Fruit fly (Drosophila melanogaster) whole organism, wandering third instar larva: ENCODE results near the gene CG31769.

Source experiments
- Abd-B ChIP-seq: fragments of >200 bp; optimal IDR thresholded peaks from 2 replicates; lab custom pipeline; 2017; ENCODE audit warnings: missing biosample characterization, missing genetic modification characterization
- CG32264 ChIP-seq: fragments of 200-800 bp; sonication (Bioruptor generic); optimal IDR thresholded peaks from 2 replicates; lab custom pipeline; 2016; ENCODE audit warnings: missing biosample characterization, missing genetic modification characterization
- CrebA ChIP-seq: fragments of 200-800 bp; sonication (Bioruptor generic); optimal IDR thresholded peaks from 2 replicates; lab custom pipeline; 2016; ENCODE audit warnings: missing biosample characterization, mild to moderate bottlenecking, missing genetic modification characterization, borderline replicate concordance
- Dfd ChIP-seq: fragments of >200 bp; optimal IDR thresholded peaks from 2 replicates; lab custom pipeline; 2017; ENCODE audit warnings: missing biosample characterization, missing genetic modification characterization
- Dif ChIP-seq: fragments of 200-275, 200-300 bp; sonication (Bioruptor generic); optimal IDR thresholded peaks from 2 replicates; lab custom pipeline; 2018; ENCODE audit warnings: missing biosample characterization, missing genetic modification characterization; ENCODE audit not compliant: partially characterized antibody
- GATAd ChIP-seq: sonication (Bioruptor generic); optimal IDR thresholded peaks from 2 replicates; lab custom pipeline; 2016; ENCODE audit warnings: missing biosample characterization, missing genetic modification characterization
- HLH106 ChIP-seq: fragments of 200-800 bp; optimal IDR thresholded peaks from 3 replicates; lab custom pipeline; 2019; ENCODE audit warnings: missing biosample characterization, mild to moderate bottlenecking, missing genetic modification characterization, moderate library complexity
- Hnf4 ChIP-seq: fragments of 200-800 bp; sonication (Bioruptor generic); optimal IDR thresholded peaks from 2 replicates; lab custom pipeline; 2016; ENCODE audit warnings: missing biosample characterization, mild to moderate bottlenecking, missing genetic modification characterization
- Hr78 ChIP-seq: fragments of >200 bp; optimal IDR thresholded peaks from 2 replicates; lab custom pipeline; 2017; ENCODE audit warnings: missing biosample characterization, missing genetic modification characterization
- Hr83 ChIP-seq: fragments of 200-300 bp; sonication (Bioruptor generic); optimal IDR thresholded peaks from 2 replicates; lab custom pipeline; 2016; ENCODE audit warnings: missing biosample characterization, mild to moderate bottlenecking, missing genetic modification characterization, moderate library complexity; ENCODE audit not compliant: poor library complexity, severe bottlenecking
- Jra ChIP-seq: sonication (Bioruptor generic); optimal IDR thresholded peaks from 2 replicates; lab custom pipeline; 2016; ENCODE audit warnings: missing biosample characterization, missing genetic modification characterization
- Mio ChIP-seq: sonication (Bioruptor generic); optimal IDR thresholded peaks from 2 replicates; lab custom pipeline; 2016; ENCODE audit warnings: missing biosample characterization, missing genetic modification characterization
- Myc ChIP-seq: fragments of >200 bp; optimal IDR thresholded peaks from 2 replicates; lab custom pipeline; 2017
- N ChIP-seq: fragments of >200 bp; optimal IDR thresholded peaks from 2 replicates; lab custom pipeline; 2018; ENCODE audit warnings: missing biosample characterization, missing external identifiers, missing genetic modification characterization
- OdsH ChIP-seq: fragments of 200-800 bp; sonication (Bioruptor generic); optimal IDR thresholded peaks from 2 replicates; lab custom pipeline; 2016; ENCODE audit warnings: missing biosample characterization, mild to moderate bottlenecking, missing genetic modification characterization
- Sp1 ChIP-seq: fragments of 200-800 bp; sonication (Bioruptor generic); optimal IDR thresholded peaks from 3 replicates; lab custom pipeline; 2019; ENCODE audit warnings: missing biosample characterization, mild to moderate bottlenecking, missing genetic modification characterization, moderate library complexity
- Vsx2 ChIP-seq: fragments of 200-300, 225-300 bp; sonication (Bioruptor generic); optimal IDR thresholded peaks from 2 replicates; lab custom pipeline; 2018; ENCODE audit warnings: missing biosample characterization, missing genetic modification characterization; ENCODE audit not compliant: partially characterized antibody
- br ChIP-seq: fragments of 200-800 bp; sonication (Bioruptor generic); optimal IDR thresholded peaks from 2 replicates; lab custom pipeline; 2016; ENCODE audit warnings: missing biosample characterization, missing genetic modification characterization
- brk ChIP-seq: fragments of 200-800 bp; sonication (Bioruptor generic); optimal IDR thresholded peaks from 2 replicates; lab custom pipeline; 2016; ENCODE audit warnings: missing biosample characterization, mild to moderate bottlenecking, missing genetic modification characterization
- dl ChIP-seq, 2 experiments: fragments of 175-275, 200-275 bp in 1 of 2; fragments of 200-275 bp in 1 of 2; sonication (Bioruptor generic); optimal IDR thresholded peaks; lab custom pipeline; 2018; ENCODE audit warnings: mild to moderate bottlenecking in 2 of 2, missing biosample characterization in 2 of 2, missing genetic modification characterization in 2 of 2, moderate library complexity in 2 of 2; ENCODE audit not compliant: partially characterized antibody in 2 of 2, insufficient read depth in 1 of 2
- dmrt93B ChIP-seq: fragments of 200-800 bp; sonication (Bioruptor generic); optimal IDR thresholded peaks from 2 replicates; lab custom pipeline; 2018; ENCODE audit warnings: missing biosample characterization, mild to moderate bottlenecking, missing genetic modification characterization
- dsf ChIP-seq: sonication (Bioruptor generic); optimal IDR thresholded peaks from 2 replicates; lab custom pipeline; 2016; ENCODE audit warnings: missing biosample characterization, missing genetic modification characterization, borderline replicate concordance
- ey ChIP-seq: fragments of 200-800 bp; sonication (Bioruptor generic); optimal IDR thresholded peaks from 2 replicates; lab custom pipeline; 2016; ENCODE audit warnings: missing biosample characterization, missing genetic modification characterization
- foxo ChIP-seq, 2 experiments: fragments of 200-800 bp; sonication (Bioruptor generic); optimal IDR thresholded peaks; 2 replicates in 1 of 2; 3 replicates in 1 of 2; lab custom pipeline; 2016 to 2017; ENCODE audit warnings: missing biosample characterization in 2 of 2, missing genetic modification characterization in 2 of 2
- fru ChIP-seq: fragments of 200-800 bp; sonication (Bioruptor generic); optimal IDR thresholded peaks from 3 replicates; lab custom pipeline; 2016; ENCODE audit warnings: missing biosample characterization, mild to moderate bottlenecking, missing genetic modification characterization
- h ChIP-seq: fragments of 200-800 bp; sonication (Bioruptor generic); optimal IDR thresholded peaks from 3 replicates; lab custom pipeline; 2016; ENCODE audit warnings: missing biosample characterization, mild to moderate bottlenecking, missing genetic modification characterization
- lola ChIP-seq: fragments of >200 bp; optimal IDR thresholded peaks from 2 replicates; lab custom pipeline; 2017; ENCODE audit warnings: missing biosample characterization, missing genetic modification characterization
- pan ChIP-seq: fragments of >200 bp; optimal IDR thresholded peaks from 2 replicates; lab custom pipeline; 2017
- psq ChIP-seq: fragments of 200-800 bp; sonication (Bioruptor generic); optimal IDR thresholded peaks from 3 replicates; lab custom pipeline; 2017; ENCODE audit warnings: missing biosample characterization, mild to moderate bottlenecking, missing genetic modification characterization, moderate library complexity
- rgr ChIP-seq: fragments of 200-800 bp; sonication (Bioruptor generic); optimal IDR thresholded peaks from 3 replicates; lab custom pipeline; 2016; ENCODE audit warnings: missing biosample characterization, mild to moderate bottlenecking, missing genetic modification characterization
- tai ChIP-seq: sonication (Bioruptor generic); optimal IDR thresholded peaks from 2 replicates; lab custom pipeline; 2016; ENCODE audit warnings: missing biosample characterization, missing genetic modification characterization
- woc ChIP-seq: sonication (Bioruptor generic); optimal IDR thresholded peaks from 2 replicates; lab custom pipeline; 2016; ENCODE audit warnings: missing biosample characterization, mild to moderate bottlenecking, missing genetic modification characterization

CG31769 gene

DNA sequence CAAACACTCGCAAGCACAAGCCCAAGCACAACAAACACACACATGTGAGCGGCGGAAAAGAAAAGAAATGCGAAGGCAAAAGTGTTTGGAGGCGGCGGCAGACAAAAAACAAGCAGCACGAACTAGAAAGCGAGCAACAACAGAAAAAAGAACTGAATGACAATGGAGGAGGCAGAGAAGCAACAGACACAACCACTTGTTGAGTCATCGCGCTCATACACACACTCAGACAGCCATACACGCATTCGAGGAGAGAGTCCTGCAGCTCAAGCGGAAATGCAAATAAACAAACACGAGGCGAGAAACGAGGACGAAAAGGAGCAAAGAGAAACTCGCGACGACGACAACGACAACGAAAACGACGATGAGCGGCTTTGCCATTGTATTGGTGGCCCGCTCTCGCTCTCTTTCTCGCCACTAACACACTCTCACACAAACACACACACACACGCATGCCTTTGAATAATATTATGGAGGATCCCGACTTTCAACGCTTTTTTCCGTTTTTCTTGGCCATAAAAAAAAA lies 5.5 kb upstream of the CG31769 start:
- TF ChIP-seq Sp1 (GFP tag; lab: Kevin White, UChicago): no peak
- TF ChIP-seq, all 38 proteins: peak for 0

DNA sequence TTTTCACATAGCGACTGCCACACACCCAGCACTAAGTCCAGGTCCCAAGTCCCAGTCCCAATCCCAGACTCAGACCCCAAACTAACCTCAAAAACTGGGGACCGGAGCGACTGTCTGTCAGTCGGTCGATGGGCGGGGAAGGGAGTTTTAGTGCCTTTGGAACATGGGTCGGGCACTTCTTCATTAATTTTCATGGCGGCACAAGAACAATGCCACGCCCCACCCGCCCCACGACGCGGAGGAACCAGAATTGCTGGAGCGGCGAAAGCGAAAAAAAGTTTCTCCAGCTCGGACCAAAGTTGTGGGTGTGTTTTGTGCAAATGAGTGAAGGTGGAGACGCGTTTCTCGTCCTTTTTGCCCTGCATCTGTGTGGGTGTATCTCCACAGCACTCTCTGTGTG lies 2.7 kb upstream of the CG31769 start:
- TF ChIP-seq Sp1 (GFP tag; lab: Kevin White, UChicago) (no peak), br (GFP tag; lab: Kevin White, UChicago) (no peak), lola (no peak), Dfd (no peak), Hr83 (GFP tag; lab: Kevin White, UChicago) (no peak), rgr (no peak), Abd-B (GFP tag; lab: Kevin White, UChicago) (no peak), OdsH (GFP tag; lab: Kevin White, UChicago) (no peak), N (GFP tag; lab: Kevin White, UChicago) (no peak), brk (GFP tag; lab: Kevin White, UChicago) (no peak), psq (GFP tag; lab: Kevin White, UChicago) (no peak), fru (no peak), ey (no peak), Dif (no peak), HLH106 (tag; lab: Kevin White, UChicago) (no peak)

DNA sequence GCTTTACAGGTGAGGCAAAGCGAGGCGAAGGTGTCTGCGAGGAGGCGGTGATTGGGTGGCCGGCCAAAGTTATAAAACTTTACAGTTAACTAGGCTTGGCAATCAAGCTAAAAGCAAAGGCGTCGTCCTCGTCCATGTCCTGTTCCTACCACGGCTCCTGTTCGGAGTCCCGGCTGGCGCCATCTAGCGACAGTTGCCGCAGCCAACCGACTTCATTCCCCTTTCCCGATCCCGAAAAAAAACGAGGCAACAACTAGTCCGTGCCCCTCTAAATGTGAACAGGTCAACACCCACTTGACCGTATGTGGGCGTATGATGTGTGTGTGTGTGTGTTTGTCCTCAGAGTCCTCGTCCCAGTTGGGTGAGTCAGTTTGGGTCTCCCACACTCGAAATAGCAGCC lies 1.7 kb upstream of the CG31769 start:
- TF ChIP-seq pan (lab: Kevin White, UChicago) (no peak), dmrt93B (GFP tag; lab: Kevin White, UChicago) (no peak)

DNA sequence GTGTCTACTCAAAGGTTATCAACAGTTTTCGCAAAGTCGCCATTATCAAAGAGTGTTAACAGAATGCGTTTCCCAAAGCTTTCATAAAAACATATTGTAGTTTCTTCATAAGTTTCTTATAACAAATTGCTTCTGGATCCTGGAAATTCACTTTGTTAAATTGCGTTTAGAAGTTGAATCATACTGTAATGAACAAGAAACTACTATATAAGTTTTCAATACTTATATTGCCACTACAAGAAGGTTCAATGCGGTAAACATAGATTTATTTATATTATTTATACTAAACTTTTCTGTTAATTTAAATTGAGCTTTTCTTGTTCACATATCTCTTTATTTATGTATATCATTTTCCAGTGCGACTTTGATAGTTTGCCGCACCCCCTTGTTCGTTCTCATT lies 1.2 kb downstream of the CG31769 start, which contains the start of gene CG15293:
Gene CG15293, minus strand, starts transcription at position 101 of the 400 bp plus-strand sequence.
- TF ChIP-seq Dif: no peak
- no peak for TF ChIP-seq Abd-B (GFP tag; lab: Kevin White, UChicago)
- TF ChIP-seq CrebA (GFP tag; lab: Kevin White, UChicago): no peak

DNA sequence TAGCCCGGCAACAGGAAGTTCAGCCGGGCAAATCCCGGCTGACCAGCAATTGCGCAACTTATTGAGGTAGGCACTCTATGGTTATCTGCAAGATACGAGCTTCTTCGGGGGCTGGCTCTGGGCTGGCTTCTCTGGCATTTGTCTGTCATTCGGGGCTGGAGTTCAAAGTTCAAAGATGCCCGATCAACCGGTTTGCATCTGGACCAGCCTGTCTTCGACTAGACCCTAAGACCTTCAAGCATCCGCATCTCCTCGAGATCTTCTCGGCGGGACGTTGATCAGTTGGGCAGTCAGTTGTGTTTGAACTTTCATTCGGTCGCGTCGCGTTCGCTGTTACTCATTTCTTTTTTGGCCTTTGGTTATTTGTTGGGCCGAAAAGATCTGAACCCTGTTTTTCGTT lies 6.7 kb downstream of the CG31769 start, which contains the start of gene CG46301:
Gene CG46301, plus strand, starts transcription at position 301 of the 400 bp plus-strand sequence.
- TF ChIP-seq Hnf4 (GFP tag; lab: Kevin White, UChicago) (no peak), dsf (no peak), CG32264 (GFP tag; lab: Kevin White, UChicago) (no peak), pan (lab: Kevin White, UChicago) (no peak), brk (GFP tag; lab: Kevin White, UChicago) (no peak), GATAd (GFP tag; lab: Kevin White, UChicago) (no peak), Dif (no peak), Hr78 (GFP tag; lab: Kevin White, UChicago) (no peak), dl (GFP tag; optimal IDR thresholded peaks at IDR 0.05; lab: Kevin White, UChicago; ENCODE audit: insufficient read depth in 1 of 2, partially characterized antibody in 2 of 2) (no peak), Mio (GFP tag; lab: Kevin White, UChicago) (no peak), Vsx2 (GFP tag; lab: Kevin White, UChicago) (no peak)
- TF ChIP-seq, all 38 proteins: peak for 0

DNA sequence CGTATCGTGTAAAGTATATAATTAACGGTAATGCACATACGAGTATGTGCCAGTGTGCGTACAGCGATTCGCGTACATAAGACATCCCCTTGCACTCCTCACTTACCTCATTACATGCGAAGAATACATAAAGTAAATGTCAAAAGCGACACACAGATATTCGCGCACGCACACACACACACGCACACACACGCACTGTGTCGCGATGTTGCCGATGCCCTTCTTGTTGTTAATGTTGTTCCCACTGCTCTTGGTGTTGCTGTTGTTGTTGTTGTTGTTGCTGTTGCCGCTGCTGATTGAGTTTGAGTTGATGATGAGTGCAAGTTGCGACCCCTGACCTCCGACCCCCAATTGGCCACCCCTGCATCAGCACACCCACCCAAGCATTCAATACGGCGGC lies 14.9 kb downstream of the CG31769 start:
- TF ChIP-seq Dfd (peak; percentile 56), N (GFP tag; lab: Kevin White, UChicago) (no peak)

DNA sequence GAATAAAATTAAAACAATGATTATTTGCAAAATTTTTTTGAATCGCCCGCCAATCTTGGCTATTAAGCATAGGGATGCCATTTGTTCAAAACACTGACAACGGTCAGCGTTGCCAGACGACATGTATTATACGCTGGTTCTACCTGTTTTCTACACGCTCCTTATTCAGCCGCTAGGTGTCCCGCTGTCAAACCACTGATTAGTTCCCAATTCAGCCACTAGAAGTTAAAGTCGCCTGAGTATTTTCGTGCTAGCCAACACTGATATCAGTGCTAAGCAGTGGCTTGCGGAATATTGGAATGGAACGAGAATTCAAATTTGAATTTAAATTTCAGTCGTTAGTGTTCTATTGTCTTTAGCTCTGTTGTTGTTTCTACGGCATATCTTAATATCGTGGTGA lies 15.9 kb downstream of the CG31769 start:
- no peak for TF ChIP-seq dl (GFP tag; optimal IDR thresholded peaks at IDR 0.05; lab: Kevin White, UChicago; ENCODE audit: insufficient read depth in 1 of 2, partially characterized antibody in 2 of 2)
- TF ChIP-seq rgr: no peak
- peak; percentile 9 for TF ChIP-seq fru
- TF ChIP-seq Vsx2 (GFP tag; lab: Kevin White, UChicago): no peak
- TF ChIP-seq Jra (GFP tag; lab: Kevin White, UChicago): peak; percentile 11
- no peak for TF ChIP-seq woc (GFP tag; lab: Kevin White, UChicago)
- TF ChIP-seq Myc: peak; percentile 94
- TF ChIP-seq Hr83 (GFP tag; lab: Kevin White, UChicago): peak; percentile 77
- peak in 1 of 2 experiments; percentile 58 for TF ChIP-seq foxo (GFP tag; optimal IDR thresholded peaks at IDR 0.05; lab: Kevin White, UChicago)
- TF ChIP-seq tai (GFP tag; lab: Kevin White, UChicago): peak; percentile 37
- TF ChIP-seq Hnf4 (GFP tag; lab: Kevin White, UChicago): peak; percentile 57
- no peak for TF ChIP-seq psq (GFP tag; lab: Kevin White, UChicago)
- peak; percentile 8 for TF ChIP-seq h (GFP tag; lab: Kevin White, UChicago)
